In genomic region chrV:14322743-14323142, ce11 we compare ENCODE assay signal across 3 worm cellular contexts.
A peak's percentile ranks its signal among the peaks of the same experiment; 100 is the strongest.
TF ChIP-seq lines count a peak whose summit lies in the region.

Gene F47B8.3, minus strand, starts transcription at chrV:14323003.

TF ChIP-seq in whole organism, L1 larva, 84 proteins besides CTCF, POLR2A, EP300 and RAD21 (continued from another document and continues in another):
- TF ChIP-seq ceh-82 (tag; optimal IDR thresholded peaks at IDR 0.05; lab: Kevin White, UChicago) (peak in 2 of 3 experiments; percentile 17 to 19), grh-1 (GFP tag; IDR thresholded peaks at IDR 0.05; lab: Robert Waterston, UW) (no peak), snu-23 (GFP tag; optimal IDR thresholded peaks at IDR 0.05; lab: Kevin White, UChicago) (peak; percentile 68), tlp-1 (tag; optimal IDR thresholded peaks at IDR 0.05; lab: Kevin White, UChicago) (no peak), C04F5.9 (tag; optimal IDR thresholded peaks at IDR 0.05; lab: Kevin White, UChicago) (no peak), lin-15B (tag; optimal IDR thresholded peaks at IDR 0.05; lab: Kevin White, UChicago) (no peak), zag-1 (tag; optimal IDR thresholded peaks at IDR 0.05; lab: Kevin White, UChicago) (no peak), isw-1 (GFP tag; IDR thresholded peaks at IDR 0.05; lab: Robert Waterston, UW) (no peak), F16B12.6 (tag; optimal IDR thresholded peaks at IDR 0.05; lab: Kevin White, UChicago) (no peak), ces-1 (GFP tag; optimal IDR thresholded peaks at IDR 0.05; lab: Kevin White, UChicago) (no peak), jun-1 (tag; optimal IDR thresholded peaks at IDR 0.05; lab: Kevin White, UChicago) (no peak), egl-27 (tag; optimal IDR thresholded peaks at IDR 0.05; lab: Kevin White, UChicago) (no peak), dpl-1 (GFP tag; optimal IDR thresholded peaks at IDR 0.05; lab: Kevin White, UChicago) (peak; percentile 20 to 43 (median 23)), nhr-19 (GFP tag; conservative IDR thresholded peaks at IDR 0.05; lab: Robert Waterston, UW) (peak; percentile 20; the same call in 1 of the 2 replicates), egl-13 (tag; optimal IDR thresholded peaks at IDR 0.05; lab: Kevin White, UChicago) (no peak), nhr-11 (tag; optimal IDR thresholded peaks at IDR 0.05; lab: Kevin White, UChicago) (no peak), rnt-1 (tag; optimal IDR thresholded peaks at IDR 0.05; lab: Kevin White, UChicago) (peak; percentile 47), sox-4 (tag; optimal IDR thresholded peaks at IDR 0.05; lab: Kevin White, UChicago) (no peak), fkh-10 (GFP tag; optimal IDR thresholded peaks at IDR 0.05; lab: Kevin White, UChicago) (no peak), lsy-2 (tag; optimal IDR thresholded peaks at IDR 0.05; lab: Kevin White, UChicago) (peak; percentile 19 to 60), alr-1 (tag; optimal IDR thresholded peaks at IDR 0.05; lab: Kevin White, UChicago; ENCODE audit: borderline replicate concordance) (no peak), nhr-84 (tag; optimal IDR thresholded peaks at IDR 0.05; lab: Kevin White, UChicago) (no peak), fkh-8 (tag; optimal IDR thresholded peaks at IDR 0.05; lab: Kevin White, UChicago) (peak; percentile 85), pag-3 (tag; optimal IDR thresholded peaks at IDR 0.05; lab: Kevin White, UChicago; ENCODE audit: borderline replicate concordance, insufficient read depth) (peak; percentile 93), vab-15 (tag; optimal IDR thresholded peaks at IDR 0.05; lab: Kevin White, UChicago) (no peak), unc-98 (GFP tag; IDR thresholded peaks at IDR 0.05; lab: Robert Waterston, UW) (no peak), lin-35 (GFP tag; optimal IDR thresholded peaks at IDR 0.05; lab: Kevin White, UChicago) (peak; percentile 52 to 57), unc-86 (tag; optimal IDR thresholded peaks at IDR 0.05; lab: Kevin White, UChicago) (no peak), blmp-1 (tag; optimal IDR thresholded peaks at IDR 0.05; lab: Kevin White, UChicago) (peak; percentile 50), ets-5 (GFP tag; IDR thresholded peaks at IDR 0.05; lab: Robert Waterston, UW) (no peak), swsn-7 (tag; optimal IDR thresholded peaks at IDR 0.05; lab: Kevin White, UChicago) (peak; percentile 40), C34B4.2 (tag; optimal IDR thresholded peaks at IDR 0.05; lab: Kevin White, UChicago) (no peak), nhr-20 (tag; optimal IDR thresholded peaks at IDR 0.05; lab: Kevin White, UChicago) (peak; percentile 53), nhr-71 (tag; optimal IDR thresholded peaks at IDR 0.05; lab: Kevin White, UChicago) (peak; percentile 62), unc-30 (tag; optimal IDR thresholded peaks at IDR 0.05; lab: Kevin White, UChicago) (no peak), snpc-4 (tag; optimal IDR thresholded peaks at IDR 0.05; lab: Kevin White, UChicago) (peak; percentile 55), aha-1 (tag; optimal IDR thresholded peaks at IDR 0.05; lab: Kevin White, UChicago) (no peak), efl-1 (optimal IDR thresholded peaks at IDR 0.05; lab: Kevin White, UChicago) (peak; percentile 61 to 82), efl-1 (GFP tag; optimal IDR thresholded peaks at IDR 0.05 in 1 of 2; lab: Kevin White, UChicago) (peak; percentile 37 to 60), ceh-8 (GFP tag; optimal IDR thresholded peaks at IDR 0.05; lab: Kevin White, UChicago) (no peak), hlh-17 (GFP tag; optimal IDR thresholded peaks at IDR 0.05; lab: Kevin White, UChicago; ENCODE audit: borderline replicate concordance) (no peak), ceh-90 (tag; optimal IDR thresholded peaks at IDR 0.05; lab: Kevin White, UChicago) (no peak), nhr-28 (tag; optimal IDR thresholded peaks at IDR 0.05; lab: Kevin White, UChicago) (no peak), nhr-90 (tag; optimal IDR thresholded peaks at IDR 0.05; lab: Kevin White, UChicago; ENCODE audit: poor library complexity) (peak; percentile 1)

TF ChIP-seq in whole organism, L2 larva, 48 proteins besides CTCF, POLR2A, EP300 and RAD21 (continued from another document):
- no peak for TF ChIP-seq ZK546.5 (tag; optimal IDR thresholded peaks at IDR 0.05; lab: Kevin White, UChicago)
- no peak for TF ChIP-seq lin-11 (tag; optimal IDR thresholded peaks at IDR 0.05; lab: Kevin White, UChicago)
- TF ChIP-seq skn-1 (tag; optimal IDR thresholded peaks at IDR 0.05; lab: Kevin White, UChicago), result no peak
- TF ChIP-seq mab-5 (tag; optimal IDR thresholded peaks at IDR 0.05; lab: Kevin White, UChicago), result no peak
- TF ChIP-seq ama-1 (optimal IDR thresholded peaks at IDR 0.05; lab: Kevin White, UChicago), result peak; percentile 59
- no peak for TF ChIP-seq ztf-11 (tag; optimal IDR thresholded peaks at IDR 0.05; lab: Kevin White, UChicago)
- TF ChIP-seq C34F6.9 (tag; optimal IDR thresholded peaks at IDR 0.05; lab: Kevin White, UChicago), result peak; percentile 83
- peak; percentile 23 for TF ChIP-seq gmeb-1 (tag; optimal IDR thresholded peaks at IDR 0.05; lab: Kevin White, UChicago)
- TF ChIP-seq alr-1 (tag; optimal IDR thresholded peaks at IDR 0.05; lab: Kevin White, UChicago), result no peak
- TF ChIP-seq nhr-10 (tag; optimal IDR thresholded peaks at IDR 0.05; lab: Kevin White, UChicago), result no peak
- no peak for TF ChIP-seq peb-1 (tag; optimal IDR thresholded peaks at IDR 0.05; lab: Kevin White, UChicago)
- peak; percentile 1 for TF ChIP-seq fos-1 (tag; optimal IDR thresholded peaks at IDR 0.05; lab: Kevin White, UChicago)
- peak; percentile 65 for TF ChIP-seq nhr-129 (tag; optimal IDR thresholded peaks at IDR 0.05; lab: Kevin White, UChicago)
- TF ChIP-seq ztf-4 (tag; optimal IDR thresholded peaks at IDR 0.05; lab: Kevin White, UChicago), result no peak
- TF ChIP-seq Y55F3AM.14 (GFP tag; optimal IDR thresholded peaks at IDR 0.05; lab: Kevin White, UChicago), result no peak
- TF ChIP-seq nhr-11 (tag; optimal IDR thresholded peaks at IDR 0.05; lab: Kevin White, UChicago), result no peak
- no peak for TF ChIP-seq zag-1 (tag; optimal IDR thresholded peaks at IDR 0.05; lab: Kevin White, UChicago)
- TF ChIP-seq sma-9 (GFP tag; optimal IDR thresholded peaks at IDR 0.05; lab: Kevin White, UChicago), result peak; percentile 27
- no peak for TF ChIP-seq sma-9 (tag; optimal IDR thresholded peaks at IDR 0.05; lab: Kevin White, UChicago)
- TF ChIP-seq nhr-23 (tag; optimal IDR thresholded peaks at IDR 0.05; lab: Kevin White, UChicago), result no peak
- no peak for TF ChIP-seq dmd-4 (tag; optimal IDR thresholded peaks at IDR 0.05; lab: Kevin White, UChicago)
- TF ChIP-seq aly-2 (tag; optimal IDR thresholded peaks at IDR 0.05; lab: Kevin White, UChicago), result no peak
- TF ChIP-seq unc-62 (GFP tag; optimal IDR thresholded peaks at IDR 0.05; lab: Kevin White, UChicago), result no peak
- peak in 1 of 2 experiments; percentile 62 for TF ChIP-seq lsy-2 (tag; optimal IDR thresholded peaks at IDR 0.05; lab: Kevin White, UChicago)
- no peak for TF ChIP-seq R02D3.7 (tag; optimal IDR thresholded peaks at IDR 0.05; lab: Kevin White, UChicago)
- TF ChIP-seq elt-3 (tag; optimal IDR thresholded peaks at IDR 0.05; lab: Kevin White, UChicago), result no peak
- TF ChIP-seq unc-39 (tag; optimal IDR thresholded peaks at IDR 0.05; lab: Kevin White, UChicago), result no peak
- no peak for TF ChIP-seq nhr-12 (tag; optimal IDR thresholded peaks at IDR 0.05; lab: Kevin White, UChicago)
- TF ChIP-seq ceh-16 (tag; optimal IDR thresholded peaks at IDR 0.05; lab: Kevin White, UChicago), result no peak
- no peak for TF ChIP-seq nhr-6 (tag; optimal IDR thresholded peaks at IDR 0.05; lab: Kevin White, UChicago)
- TF ChIP-seq unc-55 (GFP tag; optimal IDR thresholded peaks at IDR 0.05; lab: Kevin White, UChicago), result peak; percentile 62
- peak; percentile 25 for TF ChIP-seq sem-4 (tag; optimal IDR thresholded peaks at IDR 0.05; lab: Kevin White, UChicago)
- peak; percentile 1 for TF ChIP-seq nhr-25 (tag; optimal IDR thresholded peaks at IDR 0.05; lab: Kevin White, UChicago)
- TF ChIP-seq nhr-21 (tag; optimal IDR thresholded peaks at IDR 0.05; lab: Kevin White, UChicago), result no peak
- no peak for TF ChIP-seq nhr-77 (tag; optimal IDR thresholded peaks at IDR 0.05; lab: Kevin White, UChicago)

TF ChIP-seq in whole organism, L4 larva, 104 proteins besides CTCF, POLR2A, EP300 and RAD21 (continued from another document):
- peak; percentile 59 for TF ChIP-seq mep-1 (tag; optimal IDR thresholded peaks at IDR 0.05; lab: Kevin White, UChicago)
- peak in 1 of 2 experiments; percentile 49 for TF ChIP-seq lsy-2 (tag; optimal IDR thresholded peaks at IDR 0.05; lab: Kevin White, UChicago)
- TF ChIP-seq mxl-3 (GFP tag; optimal IDR thresholded peaks at IDR 0.05; lab: Kevin White, UChicago), result peak; percentile 12
- no peak for TF ChIP-seq ama-1 (optimal IDR thresholded peaks at IDR 0.05; lab: Kevin White, UChicago)
- TF ChIP-seq madf-5 (GFP tag; IDR thresholded peaks at IDR 0.05; lab: Robert Waterston, UW), result no peak
- TF ChIP-seq ces-1 (GFP tag; optimal IDR thresholded peaks at IDR 0.05; lab: Kevin White, UChicago), result no peak
- peak; percentile 31 for TF ChIP-seq hlh-11 (tag; optimal IDR thresholded peaks at IDR 0.05; lab: Kevin White, UChicago)
- TF ChIP-seq nhr-237 (tag; optimal IDR thresholded peaks at IDR 0.05; lab: Kevin White, UChicago), result no peak
- TF ChIP-seq nhr-28 (tag; optimal IDR thresholded peaks at IDR 0.05; lab: Kevin White, UChicago), result peak; percentile 50
TF ChIP-seq in whole organism, L4 larva: peak in this region for 12.
